Worm (Caenorhabditis elegans): ENCODE measurements around the gene rgs-5.

Gene rgs-5

DNA sequence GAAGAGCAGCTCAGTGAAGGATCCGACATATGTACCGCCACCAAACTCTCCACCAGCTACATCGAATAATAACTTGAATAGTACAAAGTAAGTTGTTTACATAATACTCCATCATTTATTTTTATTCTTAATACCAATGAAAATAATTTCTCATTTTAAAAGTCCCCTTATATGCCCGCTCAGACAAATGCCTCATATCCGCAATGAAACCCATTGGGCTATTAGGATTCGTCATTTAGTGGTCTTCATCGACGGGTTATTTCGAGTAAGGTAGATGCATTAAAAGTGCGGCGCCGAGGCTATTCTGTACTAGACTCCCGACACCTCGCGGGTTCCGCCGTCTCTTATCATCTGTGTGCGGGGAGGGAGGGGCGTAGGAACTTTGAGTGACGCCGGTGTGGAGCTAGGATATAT lies 44.7 kb upstream of the rgs-5 start (continued):
- TF ChIP-seq rec-8 (tag; optimal IDR thresholded peaks at IDR 0.05) (peak in 1 of 2 experiments; percentile 28), madf-6 (GFP tag; IDR thresholded peaks at IDR 0.05) (peak; percentile 91), ztf-28 (GFP tag; IDR thresholded peaks at IDR 0.05) (no peak), C17E4.6 (GFP tag; IDR thresholded peaks at IDR 0.05) (0 out of 2 replicates have a peak, but pooled peaks have one; percentile 9), ceh-91 (GFP tag; IDR thresholded peaks at IDR 0.05) (no peak), tlf-1 (GFP tag; optimal IDR thresholded peaks at IDR 0.05) (no peak), attf-3 (GFP tag; conservative IDR thresholded peaks at IDR 0.05) (no peak; the same call in 1 of the 2 replicates), ceh-58 (GFP tag; IDR thresholded peaks at IDR 0.05) (no peak), Y56A3A.18 (GFP tag; IDR thresholded peaks at IDR 0.05) (no peak), snpc-4 (GFP tag; optimal IDR thresholded peaks at IDR 0.05) (peak; percentile 96), snpc-4 (tag; optimal IDR thresholded peaks at IDR 0.05) (peak; percentile 94 to 99 (median 98)), T07F8.4 (tag; optimal IDR thresholded peaks at IDR 0.05) (no peak), ztf-3 (GFP tag; optimal IDR thresholded peaks at IDR 0.05) (no peak), F49E8.2 (tag; optimal IDR thresholded peaks at IDR 0.05; ENCODE audit: insufficient read depth) (peak; percentile 90), madf-8 (GFP tag; conservative IDR thresholded peaks at IDR 0.05) (peak; percentile 54; the same call in 1 of the 2 replicates), hlh-12 (tag; optimal IDR thresholded peaks at IDR 0.05) (no peak), ceh-79 (tag; optimal IDR thresholded peaks at IDR 0.05) (no peak), xnd-1 (tag; optimal IDR thresholded peaks at IDR 0.05) (peak; percentile 68), ztf-25 (GFP tag; IDR thresholded peaks at IDR 0.05) (no peak), mes-4 (tag; optimal IDR thresholded peaks at IDR 0.05) (no peak), unc-62 (GFP tag; optimal IDR thresholded peaks at IDR 0.05) (no peak), madf-3 (GFP tag; IDR thresholded peaks at IDR 0.05) (0 out of 2 replicates have a peak, but pooled peaks have one; percentile 31), cebp-2 (GFP tag; IDR thresholded peaks at IDR 0.05) (no peak), lin-40 (tag; optimal IDR thresholded peaks at IDR 0.05) (no peak), mel-28 (tag; optimal IDR thresholded peaks at IDR 0.05; ENCODE audit: borderline replicate concordance) (no peak), snpc-3.4 (tag; optimal IDR thresholded peaks at IDR 0.05) (peak; percentile 97), ztf-26 (tag; optimal IDR thresholded peaks at IDR 0.05) (no peak), rpc-1 (optimal IDR thresholded peaks at IDR 0.05) (no peak), rpc-1 (tag; optimal IDR thresholded peaks at IDR 0.05) (no peak), nfya-1 (tag; optimal IDR thresholded peaks at IDR 0.05; ENCODE audit: borderline replicate concordance, insufficient read depth) (no peak)

DNA sequence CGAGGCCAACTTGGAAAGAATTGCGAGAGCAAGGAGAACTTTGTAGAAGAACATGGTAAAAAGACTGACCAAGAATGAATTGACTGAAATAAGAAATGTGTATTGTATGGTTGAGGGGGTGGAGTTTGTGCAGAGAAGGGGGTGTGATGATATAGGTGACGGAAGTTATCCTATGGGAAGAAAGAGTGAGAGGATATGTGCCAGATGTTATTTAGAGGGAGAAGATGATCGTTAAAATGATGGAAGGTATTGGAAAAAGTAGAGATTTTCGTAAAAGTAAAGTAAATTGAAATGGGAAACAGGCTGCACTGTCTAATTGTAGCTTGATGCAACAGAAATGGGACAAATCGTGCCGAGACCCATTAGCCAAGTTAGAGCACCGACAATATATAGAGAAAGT lies 41.4 kb upstream of the rgs-5 start, which contains the start of gene sdz-21:
TSS of gene sdz-21 (minus strand) at position 101 of the 400 bp plus-strand sequence.
- no peak for TF ChIP-seq mel-28 (tag; optimal IDR thresholded peaks at IDR 0.05; ENCODE audit: borderline replicate concordance)
- TF ChIP-seq zim-3 (tag; optimal IDR thresholded peaks at IDR 0.05), result no peak
- TF ChIP-seq B0019.2 (GFP tag; conservative IDR thresholded peaks at IDR 0.05), result no peak
- TF ChIP-seq attf-3 (GFP tag; conservative IDR thresholded peaks at IDR 0.05), result no peak
- no peak for TF ChIP-seq F49E8.2 (tag; optimal IDR thresholded peaks at IDR 0.05; ENCODE audit: insufficient read depth)
- TF ChIP-seq lsy-27 (tag; optimal IDR thresholded peaks at IDR 0.05; ENCODE audit: borderline replicate concordance, insufficient read depth), result no peak
- no peak for TF ChIP-seq mcd-1 (GFP tag; IDR thresholded peaks at IDR 0.05)
- no peak for TF ChIP-seq nhr-179 (tag; optimal IDR thresholded peaks at IDR 0.05)
- no peak for TF ChIP-seq B0035.1 (tag; optimal IDR thresholded peaks at IDR 0.05)
- TF ChIP-seq F52B5.7 (tag; optimal IDR thresholded peaks at IDR 0.05), result no peak
- TF ChIP-seq B0336.3 (GFP tag; IDR thresholded peaks at IDR 0.05), result no peak
- no peak for TF ChIP-seq nfya-1 (tag; optimal IDR thresholded peaks at IDR 0.05; ENCODE audit: borderline replicate concordance, insufficient read depth)
- TF ChIP-seq nhr-90 (tag; optimal IDR thresholded peaks at IDR 0.05), result no peak
- TF ChIP-seq hlh-26 (GFP tag; conservative IDR thresholded peaks at IDR 0.05), result no peak
